Worm (Caenorhabditis elegans) whole organism, young adult: ENCODE results near the gene npr-35.

Experiments
- D2030.7 ChIP-seq: fragments of 200-800 bp; sonication (Bioruptor generic); IDR thresholded peaks from 2 replicates; pipeline ENCODE4 v1.3.6; 2022; ENCODE audit warnings: missing genetic modification reagents, missing genetic modification characterization, missing compliant biosample characterization
- F23B12.7 ChIP-seq: sonication (generic microtip); optimal IDR thresholded peaks from 2 replicates; lab custom pipeline; 2017; ENCODE audit warnings: missing genetic modification characterization, mild to moderate bottlenecking, missing compliant biosample characterization, antibody characterized with exemption, moderate library complexity; ENCODE audit not compliant: insufficient read depth
- F55B11.4 ChIP-seq: sonication (generic microtip); optimal IDR thresholded peaks from 2 replicates; lab custom pipeline; 2016; ENCODE audit warnings: missing compliant biosample characterization, missing genetic modification characterization, borderline replicate concordance; ENCODE audit not compliant: insufficient read depth
- F57A8.1 ChIP-seq: fragments of 200-800 bp; sonication (Bioruptor generic); optimal IDR thresholded peaks from 2 replicates; lab custom pipeline; 2018; ENCODE audit warnings: mild to moderate bottlenecking, missing genetic modification characterization, moderate library complexity, missing compliant biosample characterization
- Y53F4B.3 ChIP-seq: fragments of 200-800 bp; sonication (Bioruptor generic); IDR thresholded peaks from 2 replicates; pipeline ENCODE4 v1.3.6; 2022; ENCODE audit warnings: missing genetic modification reagents, missing genetic modification characterization, missing compliant biosample characterization
- ZK185.1 ChIP-seq: sonication (generic microtip); optimal IDR thresholded peaks from 2 replicates; lab custom pipeline; 2016; ENCODE audit warnings: mild to moderate bottlenecking, missing genetic modification characterization, missing compliant biosample characterization; ENCODE audit not compliant: poor library complexity, severe bottlenecking
- akir-1 ChIP-seq: fragments of 200-800 bp; sonication (Bioruptor generic); optimal IDR thresholded peaks from 2 replicates; lab custom pipeline; 2018; ENCODE audit warnings: mild to moderate bottlenecking, missing genetic modification characterization, moderate library complexity, missing compliant biosample characterization
- aptf-3 ChIP-seq: fragments of 200-800 bp; sonication (Bioruptor generic); IDR thresholded peaks from 2 replicates; pipeline ENCODE4 v1.3.6; 2022; ENCODE audit warnings: missing genetic modification characterization, missing compliant biosample characterization
- attf-3 ChIP-seq: fragments of 200-800 bp; sonication (Bioruptor generic); conservative IDR thresholded peaks from 2 replicates; pipeline ENCODE4 v1.3.6; 2022; ENCODE audit warnings: missing genetic modification reagents, missing genetic modification characterization, missing compliant biosample characterization
- attf-5 ChIP-seq: fragments of 200-800 bp; sonication (Bioruptor generic); optimal IDR thresholded peaks from 2 replicates; lab custom pipeline; 2018; ENCODE audit warnings: mild to moderate bottlenecking, missing genetic modification characterization, missing compliant biosample characterization
- bed-1 ChIP-seq: fragments of 200-800 bp; sonication (Bioruptor generic); IDR thresholded peaks from 2 replicates; pipeline ENCODE4 v1.3.6; 2022; ENCODE audit warnings: missing genetic modification reagents, missing genetic modification characterization, missing compliant biosample characterization
- cebp-1 ChIP-seq, 2 experiments: fragments of 200-800 bp in 1 of 2; sonication (Bioruptor generic) in 1 of 2; sonication (generic microtip) in 1 of 2; IDR thresholded peaks in 1 of 2; optimal IDR thresholded peaks in 1 of 2; 2 replicates each; pipeline versions ENCODE4 v1.3.6 to Lab custom; 2017 to 2022; ENCODE audit warnings: missing compliant biosample characterization in 2 of 2, missing genetic modification characterization in 2 of 2, mild to moderate bottlenecking in 1 of 2, missing genetic modification reagents in 1 of 2, moderate library complexity in 1 of 2
- ceh-40 ChIP-seq: fragments of 200-800 bp; sonication (Bioruptor generic); IDR thresholded peaks from 2 replicates; pipeline ENCODE4 v1.3.6; 2022; ENCODE audit warnings: missing genetic modification characterization, missing compliant biosample characterization
- dpl-1 ChIP-seq: fragments of 150-350 bp; optimal IDR thresholded peaks from 2 replicates; lab custom pipeline; 2014; ENCODE audit warnings: missing biosample characterization, missing genetic modification reagents, missing genetic modification characterization
- efl-1 ChIP-seq: fragments of 150-350 bp; optimal IDR thresholded peaks from 2 replicates; lab custom pipeline; 2014; ENCODE audit warnings: missing biosample characterization, missing genetic modification reagents, missing genetic modification characterization
- ekl-4 ChIP-seq: fragments of 200-800 bp; sonication (Bioruptor generic); IDR thresholded peaks from 2 replicates; pipeline ENCODE4 v1.3.6; 2022; ENCODE audit warnings: missing genetic modification reagents, missing genetic modification characterization, missing compliant biosample characterization
- hmg-20 ChIP-seq: fragments of 200-800 bp; sonication (Bioruptor generic); IDR thresholded peaks from 2 replicates; pipeline ENCODE4 v1.3.6; 2022; ENCODE audit warnings: missing genetic modification reagents, missing genetic modification characterization, missing compliant biosample characterization
- lag-1 ChIP-seq: fragments of 200-800 bp; sonication (Bioruptor generic); IDR thresholded peaks from 2 replicates; pipeline ENCODE4 v1.3.6; 2022; ENCODE audit warnings: missing genetic modification reagents, missing genetic modification characterization, missing compliant biosample characterization
- lin-26 ChIP-seq: fragments of 200-800 bp; sonication (Bioruptor generic); IDR thresholded peaks from 2 replicates; pipeline ENCODE4 v1.3.6; 2022; ENCODE audit warnings: missing genetic modification reagents, missing genetic modification characterization, missing compliant biosample characterization
- lin-35 ChIP-seq, 3 experiments: fragments of 150-350 bp in 2 of 3; sonication (generic microtip) in 1 of 3; optimal IDR thresholded peaks; 2 replicates each; lab custom pipeline; 2014 to 2018; ENCODE audit warnings: missing biosample characterization in 3 of 3, missing genetic modification characterization in 3 of 3, missing genetic modification reagents in 3 of 3
- lin-40 ChIP-seq: sonication (generic microtip); optimal IDR thresholded peaks from 2 replicates; lab custom pipeline; 2016; ENCODE audit warnings: missing genetic modification characterization, mild to moderate bottlenecking, missing compliant biosample characterization, missing genotype, missing genetic modification reagents
- lin-54 ChIP-seq: fragments of 200-800 bp; sonication (Bioruptor generic); optimal IDR thresholded peaks from 2 replicates; lab custom pipeline; 2018; ENCODE audit warnings: mild to moderate bottlenecking, missing genetic modification characterization, missing compliant biosample characterization
- lir-1 ChIP-seq: fragments of 200-800 bp; sonication (Bioruptor generic); conservative IDR thresholded peaks from 2 replicates; pipeline ENCODE4 v1.3.6; 2022; ENCODE audit warnings: missing genetic modification reagents, missing genetic modification characterization, missing compliant biosample characterization
- lsl-1 ChIP-seq: fragments of 200-800 bp; sonication (Bioruptor generic); optimal IDR thresholded peaks from 2 replicates; lab custom pipeline; 2018; ENCODE audit warnings: mild to moderate bottlenecking, missing genetic modification characterization, moderate library complexity, missing compliant biosample characterization
- lsy-27 ChIP-seq: sonication (generic microtip); optimal IDR thresholded peaks from 2 replicates; lab custom pipeline; 2017; ENCODE audit warnings: missing genetic modification characterization, mild to moderate bottlenecking, missing compliant biosample characterization, antibody characterized with exemption, missing genotype, borderline replicate concordance; ENCODE audit not compliant: insufficient read depth
- madf-6 ChIP-seq: fragments of 200-800 bp; sonication (Bioruptor generic); IDR thresholded peaks from 2 replicates; pipeline ENCODE4 v1.3.6; 2022; ENCODE audit warnings: missing genetic modification reagents, missing genetic modification characterization, missing compliant biosample characterization
- nfya-1 ChIP-seq: sonication (generic microtip); optimal IDR thresholded peaks from 2 replicates; lab custom pipeline; 2017; ENCODE audit warnings: antibody characterized with exemption, missing compliant biosample characterization, missing genetic modification characterization, borderline replicate concordance; ENCODE audit not compliant: insufficient read depth
- nhr-80 ChIP-seq: sonication (generic microtip); optimal IDR thresholded peaks from 2 replicates; lab custom pipeline; 2016; ENCODE audit warnings: missing genetic modification characterization, missing compliant biosample characterization
- nhr-90 ChIP-seq: sonication (generic microtip); optimal IDR thresholded peaks from 2 replicates; lab custom pipeline; 2016; ENCODE audit warnings: missing genotype, mild to moderate bottlenecking, missing genetic modification characterization, missing compliant biosample characterization
- repo-1 ChIP-seq: sonication (generic microtip); optimal IDR thresholded peaks from 2 replicates; lab custom pipeline; 2017; ENCODE audit warnings: mild to moderate bottlenecking, missing genetic modification characterization, missing compliant biosample characterization
- sea-2 ChIP-seq: fragments of 200-800 bp; sonication (Bioruptor generic); IDR thresholded peaks from 2 replicates; pipeline ENCODE4 v1.3.6; 2022; ENCODE audit warnings: missing genetic modification characterization, missing compliant biosample characterization
- snpc-1.3 ChIP-seq: sonication (generic microtip); optimal IDR thresholded peaks from 2 replicates; lab custom pipeline; 2017; ENCODE audit warnings: missing genetic modification characterization, mild to moderate bottlenecking, missing compliant biosample characterization, antibody characterized with exemption, moderate library complexity, missing genotype, missing genetic modification reagents; ENCODE audit not compliant: insufficient read depth
- snpc-3.4 ChIP-seq: sonication (generic microtip); optimal IDR thresholded peaks from 2 replicates; lab custom pipeline; 2017; ENCODE audit warnings: missing genetic modification characterization, mild to moderate bottlenecking, missing compliant biosample characterization, antibody characterized with exemption, moderate library complexity, missing genotype, missing genetic modification reagents
- snpc-4 ChIP-seq, 5 experiments: fragments of 150-350 bp in 1 of 5; sonication (generic microtip) in 4 of 5; optimal IDR thresholded peaks; 2 replicates each; lab custom pipeline; 2014 to 2018; ENCODE audit warnings: missing genetic modification characterization in 5 of 5, missing biosample characterization in 3 of 5, antibody characterized with exemption in 2 of 5, mild to moderate bottlenecking in 2 of 5, missing compliant biosample characterization in 2 of 5, missing genotype in 2 of 5, moderate library complexity in 2 of 5, missing genetic modification reagents in 1 of 5
- somi-1 ChIP-seq: fragments of 200-800 bp; sonication (Bioruptor generic); optimal IDR thresholded peaks from 2 replicates; lab custom pipeline; 2018; ENCODE audit warnings: mild to moderate bottlenecking, missing genetic modification characterization, missing compliant biosample characterization
- sptf-2 ChIP-seq: fragments of 200-800 bp; sonication (Bioruptor generic); optimal IDR thresholded peaks from 2 replicates; lab custom pipeline; 2018; ENCODE audit warnings: mild to moderate bottlenecking, missing genetic modification characterization, missing compliant biosample characterization
- tbp1 ChIP-seq: fragments of 200-800 bp; sonication (Bioruptor generic); optimal IDR thresholded peaks from 2 replicates; lab custom pipeline; 2018; ENCODE audit warnings: mild to moderate bottlenecking, missing genetic modification characterization, missing compliant biosample characterization
- unc-130 ChIP-seq: sonication (generic microtip); optimal IDR thresholded peaks from 2 replicates; lab custom pipeline; 2016; ENCODE audit warnings: missing genetic modification reagents, missing genetic modification characterization, missing compliant biosample characterization
- ztf-18 ChIP-seq: sonication (generic microtip); optimal IDR thresholded peaks from 2 replicates; lab custom pipeline; 2016; ENCODE audit warnings: missing genotype, mild to moderate bottlenecking, missing genetic modification characterization, missing compliant biosample characterization
- ztf-3 ChIP-seq: fragments of 200-800 bp; sonication (Bioruptor generic); optimal IDR thresholded peaks from 2 replicates; lab custom pipeline; 2018; ENCODE audit warnings: mild to moderate bottlenecking, missing genetic modification characterization, missing compliant biosample characterization

Gene npr-35

DNA sequence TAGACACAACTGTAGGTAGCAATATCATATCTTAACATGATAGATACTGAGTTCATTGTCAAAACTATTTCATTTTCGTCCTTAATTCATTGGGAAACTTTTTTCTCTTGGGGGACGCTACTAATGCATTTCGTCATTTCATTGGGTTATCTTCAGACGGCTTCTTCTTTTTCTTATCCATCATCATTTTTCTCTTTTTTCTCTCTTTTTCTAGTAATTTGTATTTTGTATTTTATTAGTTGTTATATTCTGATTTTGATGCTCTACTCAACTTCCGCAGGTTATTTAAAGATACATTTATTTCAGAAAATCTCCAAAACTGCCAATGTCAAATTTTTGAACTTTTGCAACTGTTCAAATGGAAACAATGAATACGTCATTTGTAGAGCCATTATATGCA, at the start of gene npr-35:
Gene npr-35 (plus strand): TSS at position 301 of the 400 bp plus-strand sequence.
- TF ChIP-seq nfya-1 (tag; lab: Kevin White, UChicago), result no peak
- no peak for TF ChIP-seq unc-130

DNA sequence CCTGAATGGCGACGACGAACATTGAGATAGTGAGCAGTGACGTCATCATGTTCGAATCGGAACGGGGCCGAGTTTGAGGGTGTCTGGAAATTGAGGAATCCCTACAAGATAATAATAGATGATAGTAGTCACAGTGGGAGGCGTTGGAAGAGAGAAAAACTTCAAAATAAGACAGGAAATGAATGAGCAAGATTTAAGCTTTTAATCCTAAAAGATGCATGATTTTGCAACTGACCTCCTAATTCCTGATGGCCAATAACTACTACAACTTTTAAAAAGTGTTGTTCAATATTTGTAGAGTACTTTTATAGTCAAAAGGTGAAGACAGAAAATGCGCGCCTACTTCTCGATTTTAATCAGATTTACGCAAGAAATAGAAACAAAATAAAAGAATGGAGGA, 45.3 kb upstream of the npr-35 start, which contains the start of gene flp-13:
Gene flp-13 (minus strand): TSS at position 101 of the 400 bp plus-strand sequence.
- no peak for TF ChIP-seq nhr-80 (tag; lab: Kevin White, UChicago)
- TF ChIP-seq ceh-40 (GFP tag; lab: Robert Waterston, UW), result no peak
- TF ChIP-seq lag-1 (GFP tag; lab: Robert Waterston, UW), result no peak
- TF ChIP-seq lir-1 (GFP tag; lab: Robert Waterston, UW), result no peak
- TF ChIP-seq sea-2 (GFP tag; lab: Robert Waterston, UW), result no peak
- TF ChIP-seq akir-1 (GFP tag; lab: Kevin White, UChicago), result no peak
- no peak for TF ChIP-seq somi-1 (GFP tag; lab: Kevin White, UChicago)

DNA sequence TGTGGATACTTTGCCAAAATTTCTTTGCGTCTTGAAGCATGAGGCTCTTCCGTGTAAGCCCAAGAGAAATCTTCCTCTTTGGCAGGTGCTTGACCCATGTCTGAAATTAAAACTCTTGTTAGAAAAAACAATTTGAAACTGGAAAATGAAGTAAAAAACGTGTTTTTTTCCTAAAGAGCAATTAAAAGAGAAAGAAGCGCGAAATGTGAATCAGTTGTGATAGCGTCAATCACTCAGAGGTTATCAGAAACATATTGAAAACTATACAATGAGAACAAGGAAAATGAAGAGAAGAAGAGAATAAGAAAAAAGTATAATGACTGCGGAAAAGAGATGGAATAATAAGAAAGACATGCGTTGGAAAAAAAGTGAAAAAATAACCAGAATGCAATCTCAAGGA, 36.8 kb upstream of the npr-35 start, which contains the start of gene F33D4.4:
Gene F33D4.4 (minus strand): TSS at position 101 of the 400 bp plus-strand sequence.
- TF ChIP-seq lin-54 (GFP tag; lab: Kevin White, UChicago), result no peak
- TF ChIP-seq lin-26 (GFP tag; lab: Robert Waterston, UW), result no peak
- no peak for TF ChIP-seq ztf-3
- no peak for TF ChIP-seq F55B11.4 (tag; lab: Kevin White, UChicago)
- no peak for TF ChIP-seq nhr-90
- no peak for TF ChIP-seq snpc-3.4 (tag; lab: Kevin White, UChicago)
- TF ChIP-seq bed-1 (GFP tag; lab: Robert Waterston, UW), result no peak
- no peak for TF ChIP-seq ekl-4
- TF ChIP-seq F23B12.7 (tag; lab: Kevin White, UChicago), result no peak
- no peak for TF ChIP-seq sptf-2 (GFP tag; lab: Kevin White, UChicago)
- no peak for TF ChIP-seq hmg-20
- TF ChIP-seq repo-1 (tag; lab: Kevin White, UChicago), result no peak
- no peak for TF ChIP-seq lin-40 (tag; lab: Kevin White, UChicago)
- no peak for TF ChIP-seq lsy-27 (tag; lab: Kevin White, UChicago)
- no peak for TF ChIP-seq Y53F4B.3 (GFP tag; lab: Robert Waterston, UW)
- TF ChIP-seq aptf-3 (GFP tag; lab: Robert Waterston, UW), result no peak

DNA sequence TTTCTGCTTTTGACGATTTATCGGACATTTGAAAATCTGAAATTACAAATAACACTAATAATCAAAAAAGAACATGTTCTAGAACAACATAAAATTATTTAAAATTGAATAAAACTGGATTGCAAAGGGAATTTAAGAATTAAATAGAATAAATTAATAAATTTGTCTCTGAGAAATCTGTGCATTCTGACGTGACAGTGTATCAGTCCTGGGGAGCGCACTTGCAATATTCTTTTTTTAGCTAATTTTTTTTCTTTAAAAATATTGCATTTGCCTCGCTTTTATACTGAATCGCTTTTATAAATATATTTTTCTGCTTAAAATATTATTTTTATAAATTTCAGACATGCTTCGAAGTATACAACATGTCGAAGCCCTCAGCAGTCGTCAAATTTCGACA, 33.9 kb upstream of the npr-35 start, which contains the start of the genes mrpl-1, emc-6 and mrps-24:
Gene mrpl-1 (minus strand): TSS at position 1 of the 400 bp plus-strand sequence.
Gene emc-6 (minus strand): TSS at position 36 of the 400 bp plus-strand sequence.
Gene mrps-24 (plus strand): TSS at position 345 of the 400 bp plus-strand sequence.
- peak; percentile 56 for TF ChIP-seq snpc-4 (GFP tag; optimal IDR thresholded peaks at IDR 0.05; lab: Kevin White, UChicago)
- peak in 3 of 4 experiments; percentile 30 to 64 (median 48) for TF ChIP-seq snpc-4 (tag; optimal IDR thresholded peaks at IDR 0.05; lab: Kevin White, UChicago)
- no peak for TF ChIP-seq nfya-1 (tag; lab: Kevin White, UChicago)
- peak; percentile 16 for TF ChIP-seq lin-40 (tag; lab: Kevin White, UChicago)
- peak; percentile 25 for TF ChIP-seq ZK185.1
- TF ChIP-seq tbp1 (GFP tag; lab: Kevin White, UChicago), result peak; percentile 23
- no peak for TF ChIP-seq nhr-80 (tag; lab: Kevin White, UChicago)
- TF ChIP-seq D2030.7 (GFP tag; lab: Robert Waterston, UW), result 0 out of 2 replicates have a peak, but pooled peaks have one; percentile 7
- peak; percentile 1 for TF ChIP-seq efl-1 (GFP tag; lab: Kevin White, UChicago)
- TF ChIP-seq lin-35 (GFP tag; optimal IDR thresholded peaks at IDR 0.05; lab: Kevin White, UChicago), result peak in 1 of 3 experiments; percentile 75
- no peak for TF ChIP-seq madf-6 (GFP tag; lab: Robert Waterston, UW)
- TF ChIP-seq cebp-1 (GFP tag; IDR thresholded peaks at IDR 0.05; lab: Robert Waterston, UW), result no peak
- peak; percentile 54 for TF ChIP-seq cebp-1 (tag; optimal IDR thresholded peaks at IDR 0.05; lab: Kevin White, UChicago)
- TF ChIP-seq lsl-1 (GFP tag; lab: Kevin White, UChicago), result peak; percentile 20
- peak; percentile 24 for TF ChIP-seq lin-54 (GFP tag; lab: Kevin White, UChicago)
- no peak for TF ChIP-seq F55B11.4 (tag; lab: Kevin White, UChicago)
- TF ChIP-seq snpc-1.3 (tag; lab: Kevin White, UChicago), result peak; percentile 72
- peak; percentile 40; the same call in 1 of the 2 replicates for TF ChIP-seq attf-3 (GFP tag; lab: Robert Waterston, UW)
- no peak for TF ChIP-seq ztf-18
- TF ChIP-seq attf-5 (GFP tag; lab: Kevin White, UChicago), result peak; percentile 73
- peak; percentile 14 for TF ChIP-seq dpl-1 (GFP tag; lab: Kevin White, UChicago)
- no peak for TF ChIP-seq F57A8.1 (GFP tag; lab: Kevin White, UChicago)
- TF ChIP-seq F23B12.7 (tag; lab: Kevin White, UChicago), result peak; percentile 74
